Worm (Caenorhabditis elegans): ENCODE data around the gene str-45.

DNA sequence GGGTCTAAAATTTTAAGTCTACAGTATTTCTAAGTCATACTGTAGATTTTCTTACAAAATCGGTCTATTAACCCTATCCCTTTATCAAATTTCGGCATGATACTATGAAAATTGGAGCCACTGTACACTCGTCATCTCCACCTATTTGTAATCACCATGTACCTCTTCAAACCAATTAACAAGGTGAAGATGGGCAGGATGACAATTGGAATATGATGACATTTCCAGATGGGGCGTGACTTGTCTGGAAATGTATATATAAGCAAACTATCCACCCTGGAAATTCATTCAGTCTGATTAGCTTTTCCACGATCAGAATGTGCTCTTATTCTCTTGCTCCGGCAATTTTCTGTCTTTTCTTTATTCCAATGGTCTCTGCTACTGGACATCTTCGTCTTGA lies 49.5 kb upstream of the str-45 start, which contains the start of gene Y75B12A.2:
- TF ChIP-seq tbx-37 (GFP tag; conservative IDR thresholded peaks at IDR 0.05) (no peak), hmbx-1 (tag; optimal IDR thresholded peaks at IDR 0.05) (no peak), flt-1 (GFP tag; IDR thresholded peaks at IDR 0.05) (no peak), hmg-4 (GFP tag; optimal IDR thresholded peaks at IDR 0.05) (no peak)
